Fruit fly (Drosophila melanogaster) whole organism, embryonic: ENCODE measurements around the gene CG14194.

Experiments used
- Adf1 ChIP-seq: fragments of 200-800 bp; sonication (Bioruptor generic); IDR thresholded peaks from 2 replicates; pipeline ENCODE4 v1.3.6; 2022; ENCODE audit warnings: missing biosample characterization, missing genetic modification characterization
- CG10267 ChIP-seq: fragments of 200-800 bp; sonication (Bioruptor generic); optimal IDR thresholded peaks from 2 replicates; lab custom pipeline; 2018; ENCODE audit warnings: missing biosample characterization, mild to moderate bottlenecking, missing genetic modification characterization, moderate library complexity
- CG10565 ChIP-seq: fragments of 200-800 bp; sonication (Bioruptor generic); optimal IDR thresholded peaks from 3 replicates; lab custom pipeline; 2016; ENCODE audit warnings: missing biosample characterization, mild to moderate bottlenecking, missing genetic modification characterization
- CG11247 ChIP-seq: fragments of 200-800 bp; sonication (Bioruptor generic); IDR thresholded peaks from 2 replicates; pipeline ENCODE4 v1.3.6; 2022; ENCODE audit warnings: missing biosample characterization, missing genetic modification characterization
- CG11398 ChIP-seq: fragments of 200-800 bp; sonication (Bioruptor generic); optimal IDR thresholded peaks from 2 replicates; lab custom pipeline; 2016; ENCODE audit warnings: missing biosample characterization, missing genetic modification characterization
- CG12769 ChIP-seq: fragments of 200-800 bp; sonication (Bioruptor generic); optimal IDR thresholded peaks from 2 replicates; lab custom pipeline; 2019; ENCODE audit warnings: missing biosample characterization, mild to moderate bottlenecking, missing genetic modification characterization, moderate library complexity
- CG13296 ChIP-seq: fragments of 200-800 bp; sonication (Bioruptor generic); optimal IDR thresholded peaks from 3 replicates; lab custom pipeline; 2018; ENCODE audit warnings: missing biosample characterization, mild to moderate bottlenecking, missing genetic modification characterization
- CG14441 ChIP-seq: fragments of 200-800 bp; sonication (Bioruptor generic); IDR thresholded peaks from 2 replicates; pipeline ENCODE4 v1.3.6; 2022; ENCODE audit warnings: missing biosample characterization, missing genetic modification characterization
- CG17612 ChIP-seq: fragments of 200-800 bp; sonication (Bioruptor generic); IDR thresholded peaks from 2 replicates; pipeline ENCODE4 v1.3.6; 2022; ENCODE audit warnings: missing biosample characterization, missing genetic modification characterization
- CG18476 ChIP-seq: fragments of 200-800 bp; sonication (Bioruptor generic); optimal IDR thresholded peaks from 2 replicates; lab custom pipeline; 2016; ENCODE audit warnings: missing biosample characterization, mild to moderate bottlenecking, missing genetic modification characterization
- CG2678 ChIP-seq: fragments of 200-800 bp; sonication (Bioruptor generic); optimal IDR thresholded peaks from 3 replicates; lab custom pipeline; 2019; ENCODE audit warnings: missing biosample characterization, mild to moderate bottlenecking, missing genetic modification characterization, moderate library complexity
- CG31365 ChIP-seq: fragments of 200-800 bp; sonication (Bioruptor generic); optimal IDR thresholded peaks from 2 replicates; lab custom pipeline; 2018; ENCODE audit warnings: missing biosample characterization, mild to moderate bottlenecking, missing genetic modification characterization
- CG3838 ChIP-seq: fragments of 200-800 bp; sonication (Bioruptor generic); optimal IDR thresholded peaks from 3 replicates; lab custom pipeline; 2016; ENCODE audit warnings: missing biosample characterization, missing genetic modification characterization
- CG4404 ChIP-seq: fragments of 200-800 bp; sonication (Bioruptor generic); IDR thresholded peaks from 2 replicates; pipeline ENCODE4 v1.3.6; 2022; ENCODE audit warnings: missing biosample characterization, missing genetic modification characterization
- CG6689 ChIP-seq: fragments of 200-800 bp; sonication (Bioruptor generic); IDR thresholded peaks from 2 replicates; pipeline ENCODE4 v1.3.6; 2022; ENCODE audit warnings: missing biosample characterization, missing genetic modification characterization
- CG7745 ChIP-seq: fragments of 200-800 bp; sonication (Bioruptor generic); optimal IDR thresholded peaks from 2 replicates; lab custom pipeline; 2018; ENCODE audit warnings: missing biosample characterization, mild to moderate bottlenecking, missing genetic modification characterization, moderate library complexity
- CG8359 ChIP-seq: fragments of 200-800 bp; sonication (Bioruptor generic); optimal IDR thresholded peaks from 2 replicates; lab custom pipeline; 2017; ENCODE audit warnings: missing biosample characterization, mild to moderate bottlenecking, missing genetic modification characterization, borderline replicate concordance
- Dbx ChIP-seq: fragments of 200-800 bp; sonication (Bioruptor generic); IDR thresholded peaks from 3 replicates; pipeline ENCODE4 v1.3.6; 2022; ENCODE audit warnings: missing biosample characterization, missing genetic modification characterization
- Dll ChIP-seq: fragments of 200-800 bp; sonication (Bioruptor generic); IDR thresholded peaks from 4 replicates; pipeline ENCODE4 v1.3.6; 2022; ENCODE audit warnings: missing biosample characterization, missing genetic modification characterization; ENCODE audit not compliant: partially characterized antibody
- Fer2 ChIP-seq: fragments of 200-800 bp; sonication (Bioruptor generic); optimal IDR thresholded peaks from 2 replicates; lab custom pipeline; 2018; ENCODE audit warnings: missing biosample characterization, mild to moderate bottlenecking, missing genetic modification characterization, moderate library complexity
- Gsc ChIP-seq: fragments of 200-800 bp; sonication (Bioruptor generic); IDR thresholded peaks from 2 replicates; pipeline ENCODE4 v1.3.6; 2022; ENCODE audit warnings: missing biosample characterization, missing genetic modification characterization
- Meics ChIP-seq: fragments of 200-800 bp; sonication (Bioruptor generic); optimal IDR thresholded peaks from 2 replicates; lab custom pipeline; 2017; ENCODE audit warnings: missing biosample characterization, mild to moderate bottlenecking, missing genetic modification characterization
- Nf-YC ChIP-seq: fragments of 200-800 bp; optimal IDR thresholded peaks from 3 replicates; lab custom pipeline; 2019; ENCODE audit warnings: missing biosample characterization, mild to moderate bottlenecking, missing genetic modification characterization, moderate library complexity
- Oaz ChIP-seq: fragments of 200-800 bp; sonication (Bioruptor generic); IDR thresholded peaks from 2 replicates; pipeline ENCODE4 v1.3.6; 2022; ENCODE audit warnings: missing biosample characterization, missing genetic modification characterization
- Ptx1 ChIP-seq: fragments of 200-800 bp; sonication (Bioruptor generic); IDR thresholded peaks from 2 replicates; pipeline ENCODE4 v1.3.6; 2022; ENCODE audit warnings: missing biosample characterization, missing genetic modification characterization
- Side ChIP-seq: fragments of 200-800 bp; sonication (Bioruptor generic); optimal IDR thresholded peaks from 2 replicates; lab custom pipeline; 2016; ENCODE audit warnings: missing biosample characterization, missing genetic modification characterization
- Spps ChIP-seq: fragments of 200-800 bp; sonication (Bioruptor generic); optimal IDR thresholded peaks from 2 replicates; lab custom pipeline; 2018; ENCODE audit warnings: missing biosample characterization, mild to moderate bottlenecking, missing genetic modification characterization
- Ssrp ChIP-seq: fragments of 200-800 bp; sonication (Bioruptor generic); optimal IDR thresholded peaks from 2 replicates; lab custom pipeline; 2018; ENCODE audit warnings: missing biosample characterization, mild to moderate bottlenecking, missing genetic modification characterization, moderate library complexity
- abd-A ChIP-seq: fragments of 200-800 bp; sonication (Bioruptor generic); optimal IDR thresholded peaks from 3 replicates; lab custom pipeline; 2019; ENCODE audit warnings: missing biosample characterization, mild to moderate bottlenecking, missing genetic modification characterization, moderate library complexity
- ap ChIP-seq: fragments of 200-800 bp; sonication (Bioruptor generic); IDR thresholded peaks from 2 replicates; pipeline ENCODE4 v1.3.6; 2022; ENCODE audit warnings: missing biosample characterization, missing genetic modification characterization
- bbx ChIP-seq: fragments of 200-800 bp; sonication (Bioruptor generic); IDR thresholded peaks from 2 replicates; pipeline ENCODE4 v1.3.6; 2022; ENCODE audit warnings: missing biosample characterization, missing genetic modification characterization; ENCODE audit not compliant: partially characterized antibody
- bigmax ChIP-seq: fragments of 200-800 bp; sonication (Bioruptor generic); optimal IDR thresholded peaks from 2 replicates; lab custom pipeline; 2018; ENCODE audit warnings: missing biosample characterization, mild to moderate bottlenecking, missing genetic modification characterization
- chm ChIP-seq: fragments of 200-800 bp; sonication (Bioruptor generic); IDR thresholded peaks from 2 replicates; pipeline ENCODE4 v1.3.6; 2022; ENCODE audit warnings: missing biosample characterization, missing genetic modification characterization
- corto ChIP-seq: fragments of 200-800 bp; sonication (Bioruptor generic); optimal IDR thresholded peaks from 2 replicates; lab custom pipeline; 2016; ENCODE audit warnings: missing biosample characterization, mild to moderate bottlenecking, missing genetic modification characterization, moderate library complexity
- da ChIP-seq: fragments of 200-800 bp; sonication (Bioruptor generic); optimal IDR thresholded peaks from 2 replicates; lab custom pipeline; 2016; ENCODE audit warnings: missing biosample characterization, missing genetic modification characterization
- dan ChIP-seq: fragments of 200-800 bp; sonication (Bioruptor generic); IDR thresholded peaks from 2 replicates; pipeline ENCODE4 v1.3.6; 2022; ENCODE audit warnings: missing biosample characterization, missing genetic modification characterization
- dati ChIP-seq: fragments of 200-800 bp; sonication (Bioruptor generic); IDR thresholded peaks from 2 replicates; pipeline ENCODE4 v1.3.6; 2022; ENCODE audit warnings: missing biosample characterization, missing genetic modification characterization
- emc ChIP-seq: fragments of 200-800 bp; sonication (Bioruptor generic); optimal IDR thresholded peaks from 2 replicates; lab custom pipeline; 2016; ENCODE audit warnings: missing biosample characterization, missing genetic modification characterization
- fd102C ChIP-seq: fragments of 200-800 bp; sonication (Bioruptor generic); optimal IDR thresholded peaks from 2 replicates; lab custom pipeline; 2018; ENCODE audit warnings: missing biosample characterization, mild to moderate bottlenecking, missing genetic modification characterization, moderate library complexity
- hth ChIP-seq: fragments of >200 bp; optimal IDR thresholded peaks from 2 replicates; lab custom pipeline; 2017; ENCODE audit warnings: inconsistent platforms
- ind ChIP-seq: fragments of 200-800 bp; sonication (Bioruptor generic); optimal IDR thresholded peaks from 3 replicates; lab custom pipeline; 2016; ENCODE audit warnings: missing biosample characterization, missing genetic modification characterization
- nau ChIP-seq: fragments of 200-800 bp; sonication (Bioruptor generic); optimal IDR thresholded peaks from 3 replicates; lab custom pipeline; 2017; ENCODE audit warnings: missing biosample characterization, mild to moderate bottlenecking, missing genetic modification characterization, missing genetic modification reagents
- onecut ChIP-seq: fragments of 200-800 bp; sonication (Bioruptor generic); IDR thresholded peaks from 2 replicates; pipeline ENCODE4 v1.3.6; 2022; ENCODE audit warnings: missing biosample characterization, missing genetic modification characterization
- p53 ChIP-seq: fragments of 200-800 bp; sonication (Bioruptor generic); optimal IDR thresholded peaks from 2 replicates; lab custom pipeline; 2016; ENCODE audit warnings: missing biosample characterization, missing genetic modification characterization
- psq ChIP-seq: fragments of 200-800 bp; sonication (Bioruptor generic); optimal IDR thresholded peaks from 2 replicates; lab custom pipeline; 2017; ENCODE audit warnings: missing biosample characterization, missing genetic modification characterization
- rib ChIP-seq: fragments of 200-800 bp; sonication (Bioruptor generic); IDR thresholded peaks from 2 replicates; pipeline ENCODE4 v1.3.6; 2022; ENCODE audit warnings: missing biosample characterization, missing genetic modification characterization
- row ChIP-seq: fragments of 200-800 bp; sonication (Bioruptor generic); IDR thresholded peaks from 3 replicates; pipeline ENCODE4 v1.3.6; 2022; ENCODE audit warnings: missing biosample characterization, missing genetic modification characterization
- run ChIP-seq: fragments of 200-800 bp; sonication (Bioruptor generic); optimal IDR thresholded peaks from 3 replicates; lab custom pipeline; 2018; ENCODE audit warnings: missing biosample characterization, mild to moderate bottlenecking, missing genetic modification characterization
- shn ChIP-seq: fragments of 200-800 bp; sonication (Bioruptor generic); optimal IDR thresholded peaks from 3 replicates; lab custom pipeline; 2016; ENCODE audit warnings: missing biosample characterization, missing genetic modification characterization
- unpg ChIP-seq: fragments of 200-800 bp; sonication (Bioruptor generic); optimal IDR thresholded peaks from 3 replicates; lab custom pipeline; 2018; ENCODE audit warnings: missing biosample characterization, mild to moderate bottlenecking, missing genetic modification characterization, moderate library complexity

CG14194 gene

DNA sequence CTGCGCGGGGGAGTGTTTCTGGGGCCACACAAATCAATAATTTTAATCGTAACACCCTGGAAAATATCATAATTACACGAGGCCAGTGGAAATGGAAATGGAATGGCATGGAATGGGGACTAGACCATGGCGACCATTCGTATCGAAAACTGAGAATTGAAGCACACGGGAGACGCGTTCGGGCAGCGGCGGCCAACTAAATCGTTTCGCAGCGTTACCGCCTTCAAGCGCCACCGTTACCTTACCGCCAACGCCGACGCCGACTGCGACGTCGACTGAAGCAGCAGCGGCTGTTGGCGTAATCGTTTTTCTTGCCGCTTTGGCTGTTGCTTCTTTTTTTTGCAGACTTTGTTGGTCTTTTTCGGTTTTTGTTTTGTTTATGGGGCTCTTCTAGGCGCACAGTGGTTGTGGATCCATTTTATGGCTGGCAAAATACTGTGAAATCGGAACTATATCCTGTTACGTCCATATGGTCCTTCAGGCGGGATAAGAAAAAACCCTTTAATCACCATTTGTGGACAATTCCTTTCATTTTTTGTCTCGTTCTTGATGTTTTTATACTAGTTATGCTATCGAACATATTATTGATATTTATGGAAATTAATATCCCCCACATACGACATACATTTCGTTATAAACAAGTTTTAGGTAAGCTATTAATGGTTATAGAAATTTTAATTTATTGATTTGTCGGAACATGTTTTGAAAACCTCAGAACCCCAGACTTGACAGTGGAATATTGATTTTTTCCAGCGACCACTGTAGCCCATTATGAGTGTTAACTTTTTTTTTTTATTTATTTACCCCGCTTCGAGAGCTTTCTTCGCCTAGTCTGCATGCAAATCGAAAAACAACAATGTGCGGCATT, 28.0 kb upstream of the CG14194 start (continued):
- TF ChIP-seq CG31365 (tag; lab: Kevin White, UChicago) (no peak), dati (GFP tag; lab: Robert Waterston, UW) (no peak), CG17612 (no peak), unpg (no peak), Side (GFP tag; lab: Kevin White, UChicago) (no peak), CG7745 (tag; lab: Kevin White, UChicago) (no peak), CG14441 (GFP tag; lab: Robert Waterston, UW) (no peak), psq (GFP tag; lab: Kevin White, UChicago) (no peak), CG10565 (no peak), abd-A (tag; lab: Kevin White, UChicago) (peak; percentile 8), CG3838 (GFP tag; lab: Kevin White, UChicago) (no peak), bbx (no peak), Spps (tag; lab: Kevin White, UChicago) (no peak), row (peak; percentile 24), da (GFP tag; lab: Kevin White, UChicago) (no peak), bigmax (no peak), CG10267 (tag; lab: Kevin White, UChicago) (no peak), rib (peak; percentile 17; the same call in 1 of the 2 replicates), fd102C (no peak), nau (no peak), CG6689 (GFP tag; lab: Robert Waterston, UW) (peak; percentile 38; the same call in 1 of the 2 replicates), Nf-YC (tag; lab: Kevin White, UChicago) (no peak), shn (GFP tag; lab: Kevin White, UChicago) (no peak), hth (lab: Kevin White, UChicago) (no peak), dan (GFP tag; lab: Robert Waterston, UW) (no peak), CG12769 (tag; lab: Kevin White, UChicago) (peak; percentile 47), Dll (GFP tag; lab: Robert Waterston, UW) (no peak), CG2678 (peak; percentile 36), CG4404 (GFP tag; lab: Robert Waterston, UW) (no peak), Dbx (GFP tag; lab: Robert Waterston, UW) (no peak), ind (GFP tag; lab: Kevin White, UChicago) (no peak), Ssrp (tag; lab: Kevin White, UChicago) (peak; percentile 24), Meics (GFP tag; lab: Kevin White, UChicago) (peak; percentile 40), onecut (GFP tag; lab: Robert Waterston, UW) (peak; percentile 57; the same call in 1 of the 2 replicates), CG18476 (GFP tag; lab: Kevin White, UChicago) (no peak), ap (GFP tag; lab: Robert Waterston, UW) (no peak), Ptx1 (peak; percentile 9; the same call in 1 of the 2 replicates), Oaz (no peak), Fer2 (no peak), corto (GFP tag; lab: Kevin White, UChicago) (no peak), run (tag; lab: Kevin White, UChicago) (no peak), CG13296 (GFP tag; lab: Kevin White, UChicago) (no peak), Gsc (GFP tag; lab: Robert Waterston, UW) (no peak), CG11398 (GFP tag; lab: Kevin White, UChicago) (no peak), CG11247 (GFP tag; lab: Robert Waterston, UW) (no peak), p53 (no peak), Adf1 (GFP tag; lab: Robert Waterston, UW) (peak; percentile 97), CG8359 (no peak), chm (GFP tag; lab: Robert Waterston, UW) (no peak), emc (GFP tag; lab: Kevin White, UChicago) (no peak)
